Worm (Caenorhabditis elegans) whole organism, L1 larva: Measurements from ENCODE around the gene sphr-1.

Source experiments
- ceh-90 ChIP-seq: sonication (generic microtip); optimal IDR thresholded peaks from 2 replicates; lab custom pipeline; 2016; ENCODE audit warnings: missing genetic modification characterization, missing compliant biosample characterization
- egl-27 ChIP-seq, 2 experiments: fragments of 150-350 bp in 1 of 2; sonication (generic microtip); optimal IDR thresholded peaks; 3 replicates each; lab custom pipeline; 2017 to 2018; ENCODE audit warnings: missing biosample characterization in 2 of 2, missing genetic modification characterization in 2 of 2, missing genetic modification reagents in 2 of 2
- elt-3 ChIP-seq, 6 experiments: fragments of 150-350 bp in 1 of 6; sonication (generic microtip); optimal IDR thresholded peaks; 2 replicates each; lab custom pipeline; 2017 to 2018; ENCODE audit warnings: missing biosample characterization in 6 of 6, missing genetic modification characterization in 6 of 6, inconsistent platforms in 1 of 6
- fkh-4 ChIP-seq: sonication (generic microtip); optimal IDR thresholded peaks from 2 replicates; lab custom pipeline; 2016; ENCODE audit warnings: missing compliant biosample characterization, missing genetic modification characterization, borderline replicate concordance
- nhr-11 ChIP-seq: fragments of 150-350 bp; optimal IDR thresholded peaks from 2 replicates; lab custom pipeline; 2014; ENCODE audit warnings: missing biosample characterization, missing genetic modification characterization
- nhr-12 ChIP-seq: sonication (generic microtip); optimal IDR thresholded peaks from 2 replicates; lab custom pipeline; 2017; ENCODE audit warnings: missing biosample characterization, missing genetic modification characterization
- nhr-237 ChIP-seq: fragments of 150-350 bp; optimal IDR thresholded peaks from 2 replicates; lab custom pipeline; 2014; ENCODE audit warnings: missing biosample characterization, missing genetic modification characterization
- nhr-28 ChIP-seq: fragments of 150-350 bp; optimal IDR thresholded peaks from 2 replicates; lab custom pipeline; 2014; ENCODE audit warnings: missing biosample characterization, missing genetic modification characterization
- snpc-4 ChIP-seq: fragments of 150-350 bp; optimal IDR thresholded peaks from 2 replicates; lab custom pipeline; 2014; ENCODE audit warnings: missing biosample characterization, missing genetic modification characterization
- sox-4 ChIP-seq: sonication (generic microtip); optimal IDR thresholded peaks from 2 replicates; lab custom pipeline; 2016; ENCODE audit warnings: missing genetic modification characterization, missing compliant biosample characterization
- tlp-1 ChIP-seq: fragments of 150-350 bp; optimal IDR thresholded peaks from 2 replicates; lab custom pipeline; 2014; ENCODE audit warnings: missing biosample characterization, missing genetic modification characterization
- unc-130 ChIP-seq: fragments of 150-350 bp; optimal IDR thresholded peaks from 2 replicates; lab custom pipeline; 2017; ENCODE audit warnings: missing biosample characterization, missing genetic modification characterization, inconsistent platforms
- unc-62 ChIP-seq: fragments of 150-350 bp; optimal IDR thresholded peaks from 2 replicates; lab custom pipeline; 2014; ENCODE audit warnings: missing biosample characterization, missing genetic modification reagents, missing genetic modification characterization

DNA sequence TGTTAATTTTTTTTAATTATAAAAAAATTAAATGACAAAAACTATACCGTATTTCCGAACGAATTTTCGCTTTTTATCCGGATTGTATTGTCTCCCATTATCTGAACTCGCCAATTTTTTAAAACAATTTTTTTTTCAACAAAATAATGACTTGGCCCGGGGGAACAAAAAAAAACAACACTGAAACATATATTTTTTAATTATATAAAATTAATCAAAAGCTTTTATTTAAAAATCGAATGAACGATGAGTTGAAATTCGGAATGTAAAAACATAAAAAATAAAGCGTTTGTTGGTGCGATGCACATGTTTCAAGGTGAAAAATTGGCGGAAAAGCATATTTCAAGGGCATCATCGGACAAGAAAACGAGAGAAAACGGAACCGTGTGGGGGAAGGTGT is 22.1 kb downstream of the sphr-1 start, which contains the start of gene mdt-27:
- no peak for TF ChIP-seq nhr-28 (tag; lab: Kevin White, UChicago)
- no peak for TF ChIP-seq nhr-12 (tag; lab: Kevin White, UChicago)
- TF ChIP-seq tlp-1 (tag; lab: Kevin White, UChicago), result no peak
- no peak for TF ChIP-seq unc-62
- TF ChIP-seq sox-4 (tag; lab: Kevin White, UChicago), result no peak
- TF ChIP-seq nhr-11, result no peak
- no peak for TF ChIP-seq fkh-4
- no peak for TF ChIP-seq unc-130 (tag; lab: Kevin White, UChicago)
- no peak for TF ChIP-seq egl-27 (tag; optimal IDR thresholded peaks at IDR 0.05; lab: Kevin White, UChicago)
- TF ChIP-seq ceh-90 (tag; lab: Kevin White, UChicago), result no peak
- TF ChIP-seq snpc-4 (tag; lab: Kevin White, UChicago), result no peak
- no peak for TF ChIP-seq nhr-237
- no peak for TF ChIP-seq elt-3 (tag; optimal IDR thresholded peaks at IDR 0.05; lab: Kevin White, UChicago)
